Worm (Caenorhabditis elegans): ENCODE measurements around the gene csa-1.

DNA sequence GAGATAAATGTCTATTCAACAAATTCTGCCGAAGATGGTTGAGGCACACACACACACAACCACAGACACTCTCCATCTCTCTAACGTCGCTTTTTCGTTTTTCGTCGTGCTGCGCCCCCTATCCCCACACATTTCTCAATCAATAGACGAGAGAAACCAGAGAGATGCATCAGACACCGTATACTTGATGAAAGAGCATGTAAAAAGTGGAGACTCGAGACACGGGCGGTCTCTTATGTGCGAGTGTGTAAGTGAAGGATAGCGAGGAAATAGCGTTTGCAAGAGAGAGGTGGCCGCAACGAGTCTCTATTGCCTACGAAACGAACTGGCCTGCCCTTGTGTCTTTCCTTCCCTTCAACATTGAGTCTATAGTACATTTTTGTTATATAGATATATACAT, 36.7 kb downstream of the csa-1 start:
- TF ChIP-seq ztf-23 (GFP tag; IDR thresholded peaks at IDR 0.05): peak; percentile 58; the same call in 1 of the 2 replicates
- TF ChIP-seq klf-2 (GFP tag; conservative IDR thresholded peaks at IDR 0.05): no peak
- no peak for TF ChIP-seq tab-1 (GFP tag; IDR thresholded peaks at IDR 0.05)
- peak; percentile 79 for TF ChIP-seq cog-1 (tag; optimal IDR thresholded peaks at IDR 0.05)
- peak; percentile 66; the same call in 1 of the 2 replicates for TF ChIP-seq flt-1 (GFP tag; IDR thresholded peaks at IDR 0.05)
- peak; percentile 90 for TF ChIP-seq T22C8.4 (GFP tag; IDR thresholded peaks at IDR 0.05)
- no peak for TF ChIP-seq ref-1 (GFP tag; conservative IDR thresholded peaks at IDR 0.05)

All from whole organism, midembryonic.